Fruit fly (Drosophila melanogaster) Kc167 (cell line): ENCODE results near the gene CG1387.

Experiments used
- Myc ChIP-seq: fragments of >200 bp; optimal IDR thresholded peaks from 2 replicates; lab custom pipeline; 2017; ENCODE audit warnings: missing external identifiers
- Sin3A ChIP-seq: fragments of >200 bp; optimal IDR thresholded peaks from 2 replicates; lab custom pipeline; 2018; ENCODE audit warnings: missing external identifiers
- h ChIP-seq: fragments of >200 bp; optimal IDR thresholded peaks from 3 replicates; lab custom pipeline; 2018; ENCODE audit warnings: missing external identifiers
- ttk ChIP-seq: sonication (Bioruptor generic); optimal IDR thresholded peaks from 2 replicates; lab custom pipeline; 2017; ENCODE audit warnings: missing external identifiers

DNA sequence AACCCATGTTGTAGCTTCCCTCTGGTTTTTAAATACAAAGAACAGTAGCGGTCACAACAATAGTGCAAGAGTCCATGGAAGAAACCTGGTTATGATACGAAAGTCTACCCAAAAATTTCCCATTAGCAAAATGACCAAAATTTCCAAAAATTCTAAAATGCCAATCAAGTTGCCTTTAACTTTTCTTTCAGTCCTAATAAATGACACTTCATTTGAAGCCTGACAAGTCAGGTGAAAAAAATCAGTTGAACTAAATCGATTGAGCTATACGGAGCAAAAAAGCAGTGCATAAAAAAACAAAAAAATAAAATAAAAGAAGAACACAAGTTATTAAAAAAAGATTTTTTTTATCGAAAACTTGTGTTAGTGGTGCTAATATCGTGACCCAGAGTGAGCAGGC is 30.0 kb downstream of the CG1387 start:
- TF ChIP-seq Myc (lab: Kevin White, UChicago) (no peak), h (no peak), ttk (lab: Kevin White, UChicago) (no peak), Sin3A (lab: Kevin White, UChicago) (no peak)
